Fruit fly (Drosophila melanogaster) whole organism, embryonic: ENCODE data around the gene Tim17b1.
A peak's percentile ranks its signal among the peaks of the same experiment; 100 is the strongest.

Experiments used
- Atf6 ChIP-seq: fragments of 200-800 bp; sonication (Bioruptor generic); IDR thresholded peaks from 2 replicates; pipeline ENCODE4 v1.3.6; 2022; ENCODE audit warnings: missing biosample characterization, missing genetic modification characterization
- Bteb2 ChIP-seq: fragments of 200-800 bp; sonication (Bioruptor generic); optimal IDR thresholded peaks from 2 replicates; lab custom pipeline; 2016; ENCODE audit warnings: missing biosample characterization, missing genetic modification characterization
- CG10565 ChIP-seq: fragments of 200-800 bp; sonication (Bioruptor generic); optimal IDR thresholded peaks from 3 replicates; lab custom pipeline; 2016; ENCODE audit warnings: missing biosample characterization, mild to moderate bottlenecking, missing genetic modification characterization
- CG11247 ChIP-seq: fragments of 200-800 bp; sonication (Bioruptor generic); IDR thresholded peaks from 2 replicates; pipeline ENCODE4 v1.3.6; 2022; ENCODE audit warnings: missing biosample characterization, missing genetic modification characterization
- CG11456 ChIP-seq: fragments of 200-800 bp; sonication (Bioruptor generic); IDR thresholded peaks from 3 replicates; pipeline ENCODE4 v1.3.6; 2022; ENCODE audit warnings: missing biosample characterization, missing genetic modification characterization
- CG12071 ChIP-seq: fragments of 200-800 bp; sonication (Bioruptor generic); optimal IDR thresholded peaks from 3 replicates; lab custom pipeline; 2018; ENCODE audit warnings: missing biosample characterization, mild to moderate bottlenecking, missing genetic modification characterization
- CG13424 ChIP-seq: fragments of 200-800 bp; sonication (Bioruptor generic); optimal IDR thresholded peaks from 2 replicates; lab custom pipeline; 2019; ENCODE audit warnings: missing biosample characterization, mild to moderate bottlenecking, missing genetic modification characterization, moderate library complexity
- CG15514 ChIP-seq: fragments of 200-800 bp; sonication (Bioruptor generic); optimal IDR thresholded peaks from 3 replicates; lab custom pipeline; 2017; ENCODE audit warnings: missing biosample characterization, missing genetic modification characterization, mild to moderate bottlenecking, moderate library complexity, missing genetic modification reagents
- CG34422 ChIP-seq: fragments of 200-800 bp; sonication (Bioruptor generic); IDR thresholded peaks from 3 replicates; pipeline ENCODE4 v1.3.6; 2022; ENCODE audit warnings: missing biosample characterization, missing genetic modification characterization
- CG4424 ChIP-seq: fragments of 200-800 bp; sonication (Bioruptor generic); optimal IDR thresholded peaks from 3 replicates; lab custom pipeline; 2016; ENCODE audit warnings: missing biosample characterization, missing genetic modification characterization
- CG4617 ChIP-seq: fragments of 200-800 bp; sonication (Bioruptor generic); optimal IDR thresholded peaks from 3 replicates; lab custom pipeline; 2016; ENCODE audit warnings: missing biosample characterization, missing genetic modification characterization, borderline replicate concordance
- CG6689 ChIP-seq: fragments of 200-800 bp; sonication (Bioruptor generic); IDR thresholded peaks from 2 replicates; pipeline ENCODE4 v1.3.6; 2022; ENCODE audit warnings: missing biosample characterization, missing genetic modification characterization
- CG7271 ChIP-seq: fragments of 200-800 bp; sonication (Bioruptor generic); optimal IDR thresholded peaks from 2 replicates; lab custom pipeline; 2018; ENCODE audit warnings: missing biosample characterization, mild to moderate bottlenecking, missing genetic modification characterization, moderate library complexity
- CG7928 ChIP-seq: fragments of 200-800 bp; sonication (Bioruptor generic); optimal IDR thresholded peaks from 2 replicates; lab custom pipeline; 2017; ENCODE audit warnings: missing biosample characterization, mild to moderate bottlenecking, missing genetic modification characterization
- CG9727 ChIP-seq: fragments of 200-800 bp; sonication (Bioruptor generic); optimal IDR thresholded peaks from 3 replicates; lab custom pipeline; 2017; ENCODE audit warnings: missing biosample characterization, mild to moderate bottlenecking, missing genetic modification characterization
- CG9817 ChIP-seq: fragments of 200-800 bp; sonication (Bioruptor generic); optimal IDR thresholded peaks from 2 replicates; lab custom pipeline; 2018; ENCODE audit warnings: missing biosample characterization, mild to moderate bottlenecking, missing genetic modification characterization, moderate library complexity
- Dad ChIP-seq: fragments of 200-800 bp; sonication (Bioruptor generic); optimal IDR thresholded peaks from 3 replicates; lab custom pipeline; 2016; ENCODE audit warnings: missing biosample characterization, missing genetic modification characterization
- ERR ChIP-seq: fragments of 200-800 bp; sonication (Bioruptor generic); optimal IDR thresholded peaks from 2 replicates; lab custom pipeline; 2016; ENCODE audit warnings: missing biosample characterization, missing genetic modification characterization
- Elba2 ChIP-seq: fragments of 200-800 bp; sonication (Bioruptor generic); optimal IDR thresholded peaks from 3 replicates; lab custom pipeline; 2016; ENCODE audit warnings: missing biosample characterization, missing genetic modification characterization
- HLH3B ChIP-seq: fragments of 200-800 bp; sonication (Bioruptor generic); IDR thresholded peaks from 2 replicates; pipeline ENCODE4 v1.3.6; 2022; ENCODE audit warnings: missing biosample characterization, missing genetic modification characterization
- Hr78 ChIP-seq, 2 experiments: fragments of 200-800 bp in 1 of 2; fragments of >200 bp in 1 of 2; sonication (Bioruptor generic) in 1 of 2; optimal IDR thresholded peaks; 2 replicates each; lab custom pipeline; 2017 to 2019; ENCODE audit warnings: missing biosample characterization in 2 of 2, missing genetic modification characterization in 2 of 2, mild to moderate bottlenecking in 1 of 2, moderate library complexity in 1 of 2
- MBD-R2 ChIP-seq: fragments of 200-800 bp; sonication (Bioruptor generic); IDR thresholded peaks from 2 replicates; pipeline ENCODE4 v1.3.6; 2022; ENCODE audit warnings: missing biosample characterization, missing genetic modification characterization
- Meics ChIP-seq: fragments of 200-800 bp; sonication (Bioruptor generic); optimal IDR thresholded peaks from 2 replicates; lab custom pipeline; 2017; ENCODE audit warnings: missing biosample characterization, mild to moderate bottlenecking, missing genetic modification characterization
- NFAT ChIP-seq: fragments of 200-800 bp; sonication (Bioruptor generic); IDR thresholded peaks from 2 replicates; pipeline ENCODE4 v1.3.6; 2022; ENCODE audit warnings: missing biosample characterization, missing genetic modification characterization
- NK7.1 ChIP-seq: fragments of 200-800 bp; sonication (Bioruptor generic); optimal IDR thresholded peaks from 3 replicates; lab custom pipeline; 2016; ENCODE audit warnings: missing biosample characterization, missing genetic modification characterization
- Nf-YB ChIP-seq: fragments of 200-800 bp; sonication (Bioruptor generic); optimal IDR thresholded peaks from 3 replicates; lab custom pipeline; 2019; ENCODE audit warnings: missing biosample characterization, mild to moderate bottlenecking, missing genetic modification characterization, moderate library complexity
- Opbp ChIP-seq: fragments of 200-800 bp; sonication (Bioruptor generic); IDR thresholded peaks from 3 replicates; pipeline ENCODE4 v1.3.6; 2022; ENCODE audit warnings: missing biosample characterization, missing genetic modification characterization; ENCODE audit not compliant: partially characterized antibody
- Sin3A ChIP-seq: fragments of >200 bp; optimal IDR thresholded peaks from 2 replicates; lab custom pipeline; 2018
- Xrp1 ChIP-seq: fragments of 200-800 bp; sonication (Bioruptor generic); IDR thresholded peaks from 2 replicates; pipeline ENCODE4 v1.3.6; 2022; ENCODE audit warnings: missing biosample characterization, missing genetic modification characterization
- YL-1 ChIP-seq: fragments of 200-800 bp; sonication (Bioruptor generic); optimal IDR thresholded peaks from 3 replicates; lab custom pipeline; 2017; ENCODE audit warnings: missing biosample characterization, mild to moderate bottlenecking, missing genetic modification characterization
- br ChIP-seq: fragments of >200 bp; optimal IDR thresholded peaks from 2 replicates; lab custom pipeline; 2017
- ci ChIP-seq: fragments of 200-800 bp; sonication (Bioruptor generic); IDR thresholded peaks from 3 replicates; pipeline ENCODE4 v1.3.6; 2022; ENCODE audit warnings: missing biosample characterization, missing genetic modification characterization
- croc ChIP-seq: fragments of 200-800 bp; sonication (Bioruptor generic); conservative IDR thresholded peaks from 3 replicates; pipeline ENCODE4 v1.3.6; 2022; ENCODE audit warnings: missing biosample characterization, missing genetic modification characterization
- ewg ChIP-seq: fragments of 200-800 bp; sonication (Bioruptor generic); optimal IDR thresholded peaks from 3 replicates; lab custom pipeline; 2017; ENCODE audit warnings: mild to moderate bottlenecking, missing biosample characterization, missing genetic modification reagents, missing genetic modification characterization
- fd3F ChIP-seq: fragments of 200-800 bp; sonication (Bioruptor generic); optimal IDR thresholded peaks from 2 replicates; lab custom pipeline; 2018; ENCODE audit warnings: missing biosample characterization, mild to moderate bottlenecking, missing genetic modification characterization, moderate library complexity
- grn ChIP-seq: fragments of 200-800 bp; sonication (Bioruptor generic); optimal IDR thresholded peaks from 3 replicates; lab custom pipeline; 2017; ENCODE audit warnings: missing biosample characterization, missing genetic modification characterization
- insv ChIP-seq, 2 experiments: fragments of 200-800 bp; sonication (Bioruptor generic); optimal IDR thresholded peaks; 3 replicates each; lab custom pipeline; 2016 to 2018; ENCODE audit warnings: missing biosample characterization in 2 of 2, missing genetic modification characterization in 2 of 2
- jing ChIP-seq: fragments of 200-800 bp; sonication (Bioruptor generic); optimal IDR thresholded peaks from 2 replicates; lab custom pipeline; 2018; ENCODE audit warnings: missing biosample characterization, mild to moderate bottlenecking, missing genetic modification characterization
- klu ChIP-seq: fragments of 200-800 bp; sonication (Bioruptor generic); IDR thresholded peaks from 2 replicates; pipeline ENCODE4 v1.3.6; 2022; ENCODE audit warnings: missing biosample characterization, missing genetic modification characterization
- kni ChIP-seq: fragments of 200-800 bp; sonication (Bioruptor generic); optimal IDR thresholded peaks from 3 replicates; lab custom pipeline; 2017; ENCODE audit warnings: mild to moderate bottlenecking, missing biosample characterization, missing genetic modification reagents, missing genetic modification characterization
- nau ChIP-seq: fragments of 200-800 bp; sonication (Bioruptor generic); optimal IDR thresholded peaks from 3 replicates; lab custom pipeline; 2017; ENCODE audit warnings: missing biosample characterization, mild to moderate bottlenecking, missing genetic modification characterization, missing genetic modification reagents
- pita ChIP-seq: fragments of 200-800 bp; sonication (Bioruptor generic); optimal IDR thresholded peaks from 2 replicates; lab custom pipeline; 2017; ENCODE audit warnings: missing biosample characterization, mild to moderate bottlenecking, missing genetic modification characterization
- ranshi ChIP-seq: fragments of 200-800 bp; sonication (Bioruptor generic); IDR thresholded peaks from 2 replicates; pipeline ENCODE4 v1.3.6; 2022; ENCODE audit warnings: missing biosample characterization, missing genetic modification characterization
- rib ChIP-seq: fragments of 200-800 bp; sonication (Bioruptor generic); IDR thresholded peaks from 2 replicates; pipeline ENCODE4 v1.3.6; 2022; ENCODE audit warnings: missing biosample characterization, missing genetic modification characterization
- sc ChIP-seq, 3 experiments: fragments of >200 bp in 2 of 3; fragments of 200-800 bp in 1 of 3; sonication (Bioruptor generic) in 1 of 3; optimal IDR thresholded peaks; 2 replicates in 2 of 3; 3 replicates in 1 of 3; lab custom pipeline; 2017; ENCODE audit warnings: mild to moderate bottlenecking in 1 of 3, missing biosample characterization in 1 of 3, missing genetic modification characterization in 1 of 3, missing genetic modification reagents in 1 of 3
- sima ChIP-seq: fragments of 200-800 bp; sonication (Bioruptor generic); optimal IDR thresholded peaks from 2 replicates; lab custom pipeline; 2016; ENCODE audit warnings: missing biosample characterization, missing genetic modification characterization
- tll ChIP-seq, 2 experiments: fragments of 200-800 bp in 1 of 2; fragments of >200 bp in 1 of 2; sonication (Bioruptor generic) in 1 of 2; optimal IDR thresholded peaks; 2 replicates each; lab custom pipeline; 2017 to 2019; ENCODE audit warnings: missing biosample characterization in 2 of 2, missing genetic modification characterization in 2 of 2, mild to moderate bottlenecking in 1 of 2, moderate library complexity in 1 of 2
- twi ChIP-seq: fragments of 200-800 bp; optimal IDR thresholded peaks from 2 replicates; lab custom pipeline; 2019; ENCODE audit warnings: missing biosample characterization, mild to moderate bottlenecking, missing genetic modification characterization, moderate library complexity
- zen ChIP-seq: fragments of 200-800 bp; sonication (Bioruptor generic); optimal IDR thresholded peaks from 3 replicates; lab custom pipeline; 2018; ENCODE audit warnings: missing biosample characterization, mild to moderate bottlenecking, missing genetic modification characterization, moderate library complexity

The Tim17b1 gene

DNA sequence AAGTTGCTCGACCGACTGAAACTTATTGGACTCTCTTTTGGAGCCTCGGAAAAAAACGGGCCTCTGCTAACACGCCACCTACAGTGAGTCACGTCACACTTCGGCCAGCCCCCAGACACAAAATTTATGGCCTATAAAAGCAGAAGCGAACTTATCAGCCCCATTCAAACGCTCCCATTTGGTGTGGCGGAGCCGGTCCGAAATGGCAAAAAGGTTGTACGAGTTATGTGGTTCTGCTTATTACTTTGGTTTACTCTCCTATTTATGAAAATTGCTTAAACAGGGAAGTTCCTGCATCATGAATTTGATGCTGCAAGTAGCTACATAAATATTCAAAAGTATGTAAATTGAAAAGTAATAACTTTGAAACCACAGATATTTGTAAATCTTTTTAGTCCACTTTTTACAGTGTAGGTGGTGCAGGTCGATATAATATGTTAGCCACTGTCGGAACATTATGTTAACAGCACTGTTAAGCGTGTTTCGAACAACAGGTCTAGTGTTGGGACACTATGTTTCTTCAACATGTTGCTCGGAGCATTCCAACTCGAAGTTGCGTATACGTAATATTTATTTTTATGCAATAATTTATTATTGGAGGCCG lies 16.5 kb upstream of the Tim17b1 start (continued):
- peak; percentile 74; the same call in 1 of the 2 replicates for TF ChIP-seq ranshi (GFP tag; lab: Robert Waterston, UW)
- TF ChIP-seq CG10565 = peak; percentile 76
- TF ChIP-seq nau = peak; percentile 94
- peak; percentile 70 for TF ChIP-seq twi (tag; lab: Kevin White, UChicago)
- peak; percentile 87 for TF ChIP-seq CG6689 (GFP tag; lab: Robert Waterston, UW)
- TF ChIP-seq CG4424 (GFP tag; lab: Kevin White, UChicago) = peak; percentile 89
- TF ChIP-seq CG11456 (GFP tag; lab: Robert Waterston, UW) = peak; percentile 79; the same call in 1 of the 3 replicates
- TF ChIP-seq pita (GFP tag; lab: Kevin White, UChicago) = no peak
- TF ChIP-seq Atf6 (GFP tag; lab: Robert Waterston, UW) = peak; percentile 90
- peak; percentile 91 for TF ChIP-seq Bteb2 (GFP tag; lab: Kevin White, UChicago)
- TF ChIP-seq sc (optimal IDR thresholded peaks at IDR 0.05; lab: Kevin White, UChicago) = no peak
- TF ChIP-seq sc (GFP tag; optimal IDR thresholded peaks at IDR 0.05; lab: Kevin White, UChicago) = peak; percentile 75
- no peak for TF ChIP-seq Elba2 (GFP tag; lab: Kevin White, UChicago)
- TF ChIP-seq CG7928 = peak; percentile 68
- peak; percentile 93 for TF ChIP-seq CG9727 (GFP tag; lab: Kevin White, UChicago)
- TF ChIP-seq CG9817 = peak; percentile 88
- peak; percentile 70 for TF ChIP-seq croc (GFP tag; lab: Robert Waterston, UW)
- peak; percentile 68 for TF ChIP-seq HLH3B (GFP tag; lab: Robert Waterston, UW)
- TF ChIP-seq CG15514 (GFP tag; lab: Kevin White, UChicago) = peak; percentile 81
- peak; percentile 84; the same call in 2 of the 3 replicates for TF ChIP-seq ci (GFP tag; lab: Robert Waterston, UW)
- TF ChIP-seq CG12071 (GFP tag; lab: Kevin White, UChicago) = peak; percentile 92
- TF ChIP-seq ERR (GFP tag; lab: Kevin White, UChicago) = peak; percentile 88
- TF ChIP-seq YL-1 (GFP tag; lab: Kevin White, UChicago) = peak; percentile 78
- peak in 1 of 2 experiments; percentile 84 for TF ChIP-seq Hr78 (GFP tag; optimal IDR thresholded peaks at IDR 0.05; lab: Kevin White, UChicago)
- TF ChIP-seq zen (tag; lab: Kevin White, UChicago) = peak; percentile 65
- TF ChIP-seq Dad (GFP tag; lab: Kevin White, UChicago) = peak; percentile 88
- TF ChIP-seq rib (GFP tag; lab: Robert Waterston, UW) = peak; percentile 79
- TF ChIP-seq tll (GFP tag; optimal IDR thresholded peaks at IDR 0.05; lab: Kevin White, UChicago) = no peak
- TF ChIP-seq CG34422 = peak; percentile 90
- TF ChIP-seq CG13424 (tag; lab: Kevin White, UChicago) = peak; percentile 94
- peak; percentile 75 for TF ChIP-seq klu (GFP tag; lab: Robert Waterston, UW)
- TF ChIP-seq Opbp = no peak
- peak; percentile 81 for TF ChIP-seq kni
- TF ChIP-seq CG11247 = peak; percentile 81
- TF ChIP-seq Xrp1 (GFP tag; lab: Robert Waterston, UW) = peak; percentile 84
- TF ChIP-seq sima (GFP tag; lab: Kevin White, UChicago) = peak; percentile 86
- no peak for TF ChIP-seq br (lab: Kevin White, UChicago)
- TF ChIP-seq CG4617 (GFP tag; lab: Kevin White, UChicago) = peak; percentile 51
- TF ChIP-seq Meics (GFP tag; lab: Kevin White, UChicago) = peak; percentile 95
- no peak for TF ChIP-seq CG7271 (tag; lab: Kevin White, UChicago)
- TF ChIP-seq NFAT (GFP tag; lab: Robert Waterston, UW) = peak; percentile 63
- peak; percentile 78 for TF ChIP-seq ewg (GFP tag; lab: Kevin White, UChicago)
- TF ChIP-seq NK7.1 (GFP tag; lab: Kevin White, UChicago) = peak; percentile 82
- peak; percentile 48; the same call in 1 of the 2 replicates for TF ChIP-seq MBD-R2 (GFP tag; lab: Robert Waterston, UW)
- TF ChIP-seq insv (GFP tag; optimal IDR thresholded peaks at IDR 0.05; lab: Kevin White, UChicago) = peak; percentile 7 to 66
- peak; percentile 70 for TF ChIP-seq jing
- TF ChIP-seq fd3F (GFP tag; lab: Kevin White, UChicago) = peak; percentile 88
- TF ChIP-seq Nf-YB = peak; percentile 77
- TF ChIP-seq Sin3A (lab: Kevin White, UChicago) = no peak
- peak; percentile 74 for TF ChIP-seq grn (GFP tag; lab: Kevin White, UChicago)
